Fruit fly (Drosophila melanogaster): ENCODE measurements around the gene Gr93b.

Gene Gr93b

dm6 chr3R:21828785-21829486 lies 14.6 kb downstream of the Gr93b start (continued):
- TF ChIP-seq az2 (GFP tag; optimal IDR thresholded peaks at IDR 0.05) (peak; percentile 74), dmrt99B (tag; optimal IDR thresholded peaks at IDR 0.05) (peak; percentile 59), slbo (GFP tag; IDR thresholded peaks at IDR 0.05) (no peak), mirr (GFP tag; optimal IDR thresholded peaks at IDR 0.05) (no peak), Opbp (GFP tag; IDR thresholded peaks at IDR 0.05; ENCODE audit: partially characterized antibody) (peak; percentile 14; the same call in 1 of the 3 replicates), chm (GFP tag; IDR thresholded peaks at IDR 0.05) (peak; percentile 55; the same call in 1 of the 2 replicates), CG8765 (GFP tag; IDR thresholded peaks at IDR 0.05) (no peak), stwl (tag; optimal IDR thresholded peaks at IDR 0.05) (peak; percentile 53), ara (GFP tag; IDR thresholded peaks at IDR 0.05) (peak; percentile 76), CG17328 (GFP tag; IDR thresholded peaks at IDR 0.05) (peak; percentile 82), CG6272 (GFP tag; IDR thresholded peaks at IDR 0.05) (0 out of 2 replicates have a peak, but pooled peaks have one; percentile 11), unpg (GFP tag; optimal IDR thresholded peaks at IDR 0.05) (peak; percentile 89), CG6813 (GFP tag; optimal IDR thresholded peaks at IDR 0.05) (peak; percentile 52), CG4282 (GFP tag; optimal IDR thresholded peaks at IDR 0.05) (no peak), CG7839 (tag; optimal IDR thresholded peaks at IDR 0.05) (peak; percentile 79), Oli (tag; optimal IDR thresholded peaks at IDR 0.05) (peak; percentile 81), Sox102F (GFP tag; optimal IDR thresholded peaks at IDR 0.05) (peak; percentile 75), gsb-n (tag; optimal IDR thresholded peaks at IDR 0.05) (peak; percentile 96), Spps (tag; optimal IDR thresholded peaks at IDR 0.05) (peak; percentile 85), CG34376 (GFP tag; optimal IDR thresholded peaks at IDR 0.05) (no peak), ro (GFP tag; IDR thresholded peaks at IDR 0.05) (peak; percentile 35; the same call in 1 of the 2 replicates), CG10431 (GFP tag; optimal IDR thresholded peaks at IDR 0.05) (peak; percentile 72), prd (optimal IDR thresholded peaks at IDR 0.05) (no peak), prd (GFP tag; IDR thresholded peaks at IDR 0.05) (peak; percentile 63; the same call in 2 of the 3 replicates), ci (GFP tag; IDR thresholded peaks at IDR 0.05) (peak; percentile 73; the same call in 2 of the 3 replicates), gro (GFP tag; optimal IDR thresholded peaks at IDR 0.05) (no peak), phol (tag; optimal IDR thresholded peaks at IDR 0.05) (peak; percentile 89), CG17385 (GFP tag; optimal IDR thresholded peaks at IDR 0.05) (peak; percentile 53), CG1603 (tag; optimal IDR thresholded peaks at IDR 0.05) (peak; percentile 56), Deaf1 (tag; optimal IDR thresholded peaks at IDR 0.05) (peak; percentile 6), CG17802 (tag; optimal IDR thresholded peaks at IDR 0.05) (peak; percentile 9), cato (GFP tag; optimal IDR thresholded peaks at IDR 0.05; ENCODE audit: borderline replicate concordance) (peak; percentile 51), tup (GFP tag; optimal IDR thresholded peaks at IDR 0.05) (no peak), NFAT (GFP tag; IDR thresholded peaks at IDR 0.05) (no peak), ewg (GFP tag; optimal IDR thresholded peaks at IDR 0.05) (peak; percentile 61), CG5245 (GFP tag; optimal IDR thresholded peaks at IDR 0.05) (peak; percentile 14), tgo (GFP tag; IDR thresholded peaks at IDR 0.05) (peak; percentile 52; the same call in 1 of the 3 replicates), Six4 (GFP tag; optimal IDR thresholded peaks at IDR 0.05) (peak; percentile 66), CG31441 (GFP tag; IDR thresholded peaks at IDR 0.05) (peak; percentile 86), CG30431 (GFP tag; optimal IDR thresholded peaks at IDR 0.05) (peak; percentile 48), CG17186 (GFP tag; optimal IDR thresholded peaks at IDR 0.05) (no peak), CG2202 (tag; optimal IDR thresholded peaks at IDR 0.05) (peak; percentile 92), CG11504 (tag; optimal IDR thresholded peaks at IDR 0.05) (peak; percentile 69), Stat92E (GFP tag; optimal IDR thresholded peaks at IDR 0.05) (peak in 1 of 3 experiments; percentile 72), CoRest (tag; optimal IDR thresholded peaks at IDR 0.05) (peak; percentile 81), CG4424 (GFP tag; optimal IDR thresholded peaks at IDR 0.05) (peak; percentile 86), CG6254 (GFP tag; optimal IDR thresholded peaks at IDR 0.05) (peak; percentile 75), CG14667 (GFP tag; IDR thresholded peaks at IDR 0.05) (peak; percentile 35; the same call in 1 of the 2 replicates)
